Worm (Caenorhabditis elegans) whole organism, L1 larva: ENCODE results near the gene Y17D7C.2.
A peak's percentile ranks its signal among the peaks of the same experiment; 100 is the strongest.
"Not testable (repeated sequence)": the region's sequence is repeated elsewhere in the genome, so short reads cannot be mapped to it uniquely, and the experiment has no call there.

ENCODE experiments used
- C04F5.9 ChIP-seq: sonication (generic microtip); optimal IDR thresholded peaks from 2 replicates; lab custom pipeline; 2016; ENCODE audit warnings: missing genetic modification characterization, missing compliant biosample characterization
- C16A3.4 ChIP-seq: fragments of 150-350 bp; optimal IDR thresholded peaks from 2 replicates; lab custom pipeline; 2014; ENCODE audit warnings: missing biosample characterization, missing genetic modification characterization
- C34B4.2 ChIP-seq: sonication (generic microtip); optimal IDR thresholded peaks from 2 replicates; lab custom pipeline; 2017; ENCODE audit warnings: mild to moderate bottlenecking, missing genetic modification characterization, missing compliant biosample characterization
- F16B12.6 ChIP-seq: fragments of 150-350 bp; optimal IDR thresholded peaks from 2 replicates; lab custom pipeline; 2014; ENCODE audit warnings: missing biosample characterization, missing genetic modification characterization
- aha-1 ChIP-seq: fragments of 150-350 bp; optimal IDR thresholded peaks from 2 replicates; lab custom pipeline; 2014; ENCODE audit warnings: missing biosample characterization, missing genetic modification characterization
- aly-2 ChIP-seq: fragments of 150-350 bp; optimal IDR thresholded peaks from 2 replicates; lab custom pipeline; 2014; ENCODE audit warnings: missing biosample characterization, missing genetic modification characterization
- blmp-1 ChIP-seq: fragments of 150-350 bp; optimal IDR thresholded peaks from 2 replicates; lab custom pipeline; 2014; ENCODE audit warnings: missing biosample characterization, missing genetic modification characterization
- ceh-63 ChIP-seq: fragments of 200-800 bp; sonication (Bioruptor generic); optimal IDR thresholded peaks from 2 replicates; lab custom pipeline; 2018; ENCODE audit warnings: mild to moderate bottlenecking, missing genetic modification characterization, missing compliant biosample characterization
- ceh-8 ChIP-seq: fragments of 200-800 bp; sonication (Bioruptor generic); optimal IDR thresholded peaks from 2 replicates; lab custom pipeline; 2018; ENCODE audit warnings: mild to moderate bottlenecking, missing genetic modification characterization, moderate library complexity, missing compliant biosample characterization
- ceh-82 ChIP-seq, 3 experiments: fragments of 150-350 bp in 1 of 3; sonication (generic microtip) in 2 of 3; optimal IDR thresholded peaks; 2 replicates each; lab custom pipeline; 2014 to 2017; ENCODE audit warnings: missing biosample characterization in 3 of 3, missing genetic modification characterization in 3 of 3
- ces-1 ChIP-seq: fragments of 150-350 bp; optimal IDR thresholded peaks from 2 replicates; lab custom pipeline; 2014; ENCODE audit warnings: missing biosample characterization, missing genetic modification reagents, missing genetic modification characterization
- efl-1 ChIP-seq, 4 experiments: fragments of 150-350 bp; optimal IDR thresholded peaks in 3 of 4; peaks in 1 of 4; 1 replicate in 1 of 4; 2 replicates in 3 of 4; lab custom pipeline; 2014; ENCODE audit warnings: missing biosample characterization in 2 of 4, missing genetic modification characterization in 2 of 4, missing genetic modification reagents in 2 of 4
- egl-13 ChIP-seq: sonication (generic microtip); optimal IDR thresholded peaks from 2 replicates; lab custom pipeline; 2016; ENCODE audit warnings: missing genotype, missing genetic modification reagents, missing genetic modification characterization, missing compliant biosample characterization
- elt-2 ChIP-seq: sonication (generic microtip); optimal IDR thresholded peaks from 2 replicates; lab custom pipeline; 2016; ENCODE audit warnings: missing genetic modification characterization, mild to moderate bottlenecking, inconsistent platforms, missing compliant biosample characterization, missing genetic modification reagents
- elt-3 ChIP-seq, 6 experiments: fragments of 150-350 bp in 1 of 6; sonication (generic microtip); optimal IDR thresholded peaks; 2 replicates each; lab custom pipeline; 2017 to 2018; ENCODE audit warnings: missing biosample characterization in 6 of 6, missing genetic modification characterization in 6 of 6, inconsistent platforms in 1 of 6
- ets-5 ChIP-seq: fragments of 200-800 bp; sonication (Bioruptor generic); IDR thresholded peaks from 2 replicates; pipeline ENCODE4 v1.3.6; 2022; ENCODE audit warnings: missing genetic modification characterization, missing compliant biosample characterization
- fkh-10 ChIP-seq: sonication (generic microtip); optimal IDR thresholded peaks from 2 replicates; lab custom pipeline; 2017; ENCODE audit warnings: missing biosample characterization, missing genetic modification reagents, missing genetic modification characterization
- fos-1 ChIP-seq: fragments of 150-350 bp; optimal IDR thresholded peaks from 2 replicates; lab custom pipeline; 2014; ENCODE audit warnings: missing biosample characterization, missing genetic modification characterization
- grh-1 ChIP-seq: fragments of 200-800 bp; sonication (Bioruptor generic); IDR thresholded peaks from 2 replicates; pipeline ENCODE4 v1.3.6; 2022; ENCODE audit warnings: missing genetic modification reagents, missing genetic modification characterization, missing compliant biosample characterization
- hlh-4 ChIP-seq: sonication (generic microtip); optimal IDR thresholded peaks from 2 replicates; lab custom pipeline; 2016; ENCODE audit warnings: mild to moderate bottlenecking, missing genetic modification characterization, missing compliant biosample characterization
- isw-1 ChIP-seq: fragments of 200-800 bp; sonication (Bioruptor generic); IDR thresholded peaks from 2 replicates; pipeline ENCODE4 v1.3.6; 2022; ENCODE audit warnings: missing genetic modification characterization, missing compliant biosample characterization
- lir-3 ChIP-seq: sonication (generic microtip); optimal IDR thresholded peaks from 2 replicates; lab custom pipeline; 2016; ENCODE audit warnings: mild to moderate bottlenecking, missing genetic modification characterization, moderate library complexity, missing compliant biosample characterization; ENCODE audit not compliant: poor library complexity
- mab-9 ChIP-seq: fragments of 200-800 bp; sonication (Bioruptor generic); IDR thresholded peaks from 2 replicates; pipeline ENCODE4 v1.3.6; 2022; ENCODE audit warnings: missing genetic modification reagents, missing genetic modification characterization, missing compliant biosample characterization
- mep-1 ChIP-seq: fragments of 150-350 bp; optimal IDR thresholded peaks from 2 replicates; lab custom pipeline; 2014; ENCODE audit warnings: missing biosample characterization, missing genetic modification characterization
- nhr-11 ChIP-seq: fragments of 150-350 bp; optimal IDR thresholded peaks from 2 replicates; lab custom pipeline; 2014; ENCODE audit warnings: missing biosample characterization, missing genetic modification characterization
- nhr-12 ChIP-seq: sonication (generic microtip); optimal IDR thresholded peaks from 2 replicates; lab custom pipeline; 2017; ENCODE audit warnings: missing biosample characterization, missing genetic modification characterization
- nhr-20 ChIP-seq: sonication (generic microtip); optimal IDR thresholded peaks from 2 replicates; lab custom pipeline; 2016; ENCODE audit warnings: mild to moderate bottlenecking, missing genetic modification characterization, missing compliant biosample characterization
- nhr-28 ChIP-seq: fragments of 150-350 bp; optimal IDR thresholded peaks from 2 replicates; lab custom pipeline; 2014; ENCODE audit warnings: missing biosample characterization, missing genetic modification characterization
- nhr-47 ChIP-seq: sonication (generic microtip); optimal IDR thresholded peaks from 2 replicates; lab custom pipeline; 2016; ENCODE audit warnings: mild to moderate bottlenecking, missing genetic modification characterization, moderate library complexity, missing compliant biosample characterization
- nhr-77 ChIP-seq: fragments of 150-350 bp; optimal IDR thresholded peaks from 2 replicates; lab custom pipeline; 2014; ENCODE audit warnings: missing biosample characterization, missing genetic modification characterization
- nhr-85 ChIP-seq: sonication (generic microtip); peaks from one replicate; lab custom pipeline; 2016; ENCODE audit warnings: missing genetic modification characterization, inconsistent platforms, missing compliant biosample characterization
- nhr-90 ChIP-seq: sonication (generic microtip); optimal IDR thresholded peaks from 2 replicates; lab custom pipeline; 2016; ENCODE audit warnings: mild to moderate bottlenecking, missing genetic modification characterization, missing compliant biosample characterization; ENCODE audit not compliant: poor library complexity
- pag-3 ChIP-seq: sonication (generic microtip); optimal IDR thresholded peaks from 2 replicates; lab custom pipeline; 2017; ENCODE audit warnings: missing genetic modification characterization, mild to moderate bottlenecking, missing compliant biosample characterization, antibody characterized with exemption, borderline replicate concordance; ENCODE audit not compliant: insufficient read depth
- rnt-1 ChIP-seq: sonication (generic microtip); optimal IDR thresholded peaks from 2 replicates; lab custom pipeline; 2016; ENCODE audit warnings: mild to moderate bottlenecking, missing genetic modification characterization, moderate library complexity, missing compliant biosample characterization
- snpc-4 ChIP-seq: fragments of 150-350 bp; optimal IDR thresholded peaks from 2 replicates; lab custom pipeline; 2014; ENCODE audit warnings: missing biosample characterization, missing genetic modification characterization
- snu-23 ChIP-seq: sonication (generic microtip); optimal IDR thresholded peaks from 2 replicates; lab custom pipeline; 2016; ENCODE audit warnings: missing genetic modification characterization, missing compliant biosample characterization
- sox-4 ChIP-seq: sonication (generic microtip); optimal IDR thresholded peaks from 2 replicates; lab custom pipeline; 2016; ENCODE audit warnings: missing genetic modification characterization, missing compliant biosample characterization
- swsn-7 ChIP-seq: sonication (generic microtip); optimal IDR thresholded peaks from 2 replicates; lab custom pipeline; 2016; ENCODE audit warnings: missing genetic modification characterization, missing compliant biosample characterization
- tbx-2 ChIP-seq: sonication (generic microtip); optimal IDR thresholded peaks from 2 replicates; lab custom pipeline; 2016; ENCODE audit warnings: missing genetic modification characterization, missing compliant biosample characterization
- tlp-1 ChIP-seq: fragments of 150-350 bp; optimal IDR thresholded peaks from 2 replicates; lab custom pipeline; 2014; ENCODE audit warnings: missing biosample characterization, missing genetic modification characterization
- unc-98 ChIP-seq: fragments of 200-800 bp; sonication (Bioruptor generic); IDR thresholded peaks from 2 replicates; pipeline ENCODE4 v1.3.6; 2022; ENCODE audit warnings: missing genetic modification characterization, missing compliant biosample characterization
- zag-1 ChIP-seq: fragments of 150-350 bp; optimal IDR thresholded peaks from 2 replicates; lab custom pipeline; 2014; ENCODE audit warnings: missing biosample characterization, missing genetic modification characterization

Y17D7C.2 gene

ce11 chrV:18719956-18720489 is at the start of gene Y17D7C.2:
Gene Y17D7C.2, minus strand, starts transcription at chrV:18719987.
- no peak for TF ChIP-seq nhr-47 (tag; lab: Kevin White, UChicago)
- no peak for TF ChIP-seq nhr-12 (tag; lab: Kevin White, UChicago)
- no peak for TF ChIP-seq mab-9 (GFP tag; lab: Robert Waterston, UW)
- TF ChIP-seq aha-1: no peak
- TF ChIP-seq egl-13 (tag; lab: Kevin White, UChicago): no peak
- TF ChIP-seq ceh-82 (tag; optimal IDR thresholded peaks at IDR 0.05; lab: Kevin White, UChicago): no peak
- no peak for TF ChIP-seq snu-23 (GFP tag; lab: Kevin White, UChicago)
- TF ChIP-seq C34B4.2: peak; percentile 14
- no peak for TF ChIP-seq aly-2 (tag; lab: Kevin White, UChicago)
- TF ChIP-seq grh-1 (GFP tag; lab: Robert Waterston, UW): 0 out of 2 replicates have a peak, but pooled peaks have one; percentile 42
- peak; percentile 24 for TF ChIP-seq elt-2 (tag; lab: Kevin White, UChicago)
- no peak for TF ChIP-seq nhr-20 (tag; lab: Kevin White, UChicago)
- no peak for TF ChIP-seq tlp-1 (tag; lab: Kevin White, UChicago)
- TF ChIP-seq tbx-2 (tag; lab: Kevin White, UChicago): no peak
- TF ChIP-seq ets-5 (GFP tag; lab: Robert Waterston, UW): 0 out of 2 replicates have a peak, but pooled peaks have one; percentile 79
- TF ChIP-seq blmp-1: no peak
- TF ChIP-seq unc-98 (GFP tag; lab: Robert Waterston, UW): no peak
- no peak for TF ChIP-seq nhr-28
- no peak for TF ChIP-seq mep-1 (tag; lab: Kevin White, UChicago)
- no peak for TF ChIP-seq swsn-7
- TF ChIP-seq nhr-90 (tag; lab: Kevin White, UChicago): no peak
- TF ChIP-seq nhr-85 (tag; lab: Kevin White, UChicago): peak; percentile 75
- no peak for TF ChIP-seq rnt-1 (tag; lab: Kevin White, UChicago)
- TF ChIP-seq C04F5.9: no peak
- no peak for TF ChIP-seq fkh-10 (GFP tag; lab: Kevin White, UChicago)
- TF ChIP-seq isw-1 (GFP tag; lab: Robert Waterston, UW): no peak
- TF ChIP-seq nhr-11 (tag; lab: Kevin White, UChicago): no peak
- no peak for TF ChIP-seq ces-1 (GFP tag; lab: Kevin White, UChicago)
- TF ChIP-seq efl-1 (optimal IDR thresholded peaks at IDR 0.05; lab: Kevin White, UChicago): no peak
- TF ChIP-seq efl-1 (GFP tag; optimal IDR thresholded peaks at IDR 0.05 in 1 of 2; lab: Kevin White, UChicago): peak in 1 of 2 experiments; percentile 87

ce11 chrV:18762044-18762443 is 42.3 kb upstream of the Y17D7C.2 start, which contains the start of gene F11D11.22:
Gene F11D11.22, plus strand, starts transcription at chrV:18762344.
- TF ChIP-seq hlh-4; C16A3.4 (tag; lab: Kevin White, UChicago); mab-9 (GFP tag; lab: Robert Waterston, UW): not testable (repeated sequence)

ce11 chrV:18761078-18761477 is 41.3 kb upstream of the Y17D7C.2 start, which contains the start of gene F11D11.4:
Gene F11D11.4, plus strand, starts transcription at chrV:18761378.
- TF ChIP-seq snpc-4 (tag; lab: Kevin White, UChicago): no peak
- TF ChIP-seq lir-3 (tag; lab: Kevin White, UChicago): no peak
- no peak for TF ChIP-seq F16B12.6 (tag; lab: Kevin White, UChicago)
- TF ChIP-seq aha-1: no peak
- no peak for TF ChIP-seq pag-3 (tag; lab: Kevin White, UChicago)
- no peak for TF ChIP-seq ceh-8 (GFP tag; lab: Kevin White, UChicago)
- TF ChIP-seq mab-9 (GFP tag; lab: Robert Waterston, UW): no peak
- no peak for TF ChIP-seq fos-1
- TF ChIP-seq elt-3 (tag; optimal IDR thresholded peaks at IDR 0.05; lab: Kevin White, UChicago): no peak
- no peak for TF ChIP-seq swsn-7
- no peak for TF ChIP-seq grh-1 (GFP tag; lab: Robert Waterston, UW)
- no peak for TF ChIP-seq sox-4
- TF ChIP-seq ceh-63: no peak
- TF ChIP-seq zag-1 (tag; lab: Kevin White, UChicago): no peak
- no peak for TF ChIP-seq C04F5.9
- TF ChIP-seq nhr-77 (tag; lab: Kevin White, UChicago): no peak
